Worm (Caenorhabditis elegans) whole organism, midembryonic: ENCODE data around the gene H40L08.1.

Source experiments
- T22C8.4 ChIP-seq: fragments of 200-800 bp; sonication (Bioruptor generic); IDR thresholded peaks from 2 replicates; pipeline ENCODE4 v1.3.6; 2022; ENCODE audit warnings: missing genetic modification characterization, missing compliant biosample characterization
- ref-1 ChIP-seq: fragments of 200-800 bp; sonication (Bioruptor generic); conservative IDR thresholded peaks from 2 replicates; pipeline ENCODE4 v1.3.6; 2022; ENCODE audit warnings: missing genetic modification reagents, missing genetic modification characterization, missing compliant biosample characterization
- ztf-23 ChIP-seq: fragments of 200-800 bp; sonication (Bioruptor generic); IDR thresholded peaks from 2 replicates; pipeline ENCODE4 v1.3.6; 2022; ENCODE audit warnings: missing genetic modification reagents, missing genetic modification characterization, missing compliant biosample characterization
- ztf-29 ChIP-seq: fragments of 200-800 bp; sonication (Bioruptor generic); IDR thresholded peaks from 2 replicates; pipeline ENCODE4 v1.3.6; 2022; ENCODE audit warnings: missing genetic modification reagents, missing genetic modification characterization, missing compliant biosample characterization

DNA sequence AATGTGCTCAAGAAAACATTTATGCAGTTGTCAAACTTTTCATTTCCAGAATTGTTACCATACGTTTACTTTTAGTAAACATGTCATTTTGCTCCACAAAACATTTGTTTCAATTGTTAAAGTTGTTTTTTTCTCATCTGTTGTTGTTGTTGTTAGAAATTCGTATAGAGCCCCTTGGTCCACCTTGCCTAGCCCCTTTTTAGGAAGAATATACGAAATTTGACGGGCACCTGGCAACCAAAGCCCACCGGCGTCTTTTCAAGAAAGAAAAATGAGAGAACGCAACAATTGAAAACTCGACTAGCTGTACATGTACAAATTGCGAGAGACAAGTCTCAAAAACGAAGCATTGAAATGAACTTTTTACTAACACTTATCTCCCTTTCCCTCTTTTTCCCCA is 509 bp upstream of the H40L08.1 start, which contains the start of gene F09B12.5:
- TF ChIP-seq ref-1 (no peak), T22C8.4 (GFP tag; lab: Robert Waterston, UW) (no peak), ztf-29 (no peak), ztf-23 (GFP tag; lab: Robert Waterston, UW) (no peak)
